Fruit fly (Drosophila melanogaster) whole organism, embryonic: ENCODE results near the gene Rlb1.

Source experiments
- Aef1 ChIP-seq: fragments of 200-800 bp; sonication (Bioruptor generic); IDR thresholded peaks from 3 replicates; pipeline ENCODE4 v1.3.6; 2022; ENCODE audit warnings: missing biosample characterization, missing genetic modification characterization
- Atf-2 ChIP-seq: fragments of 200-800 bp; sonication (Bioruptor generic); optimal IDR thresholded peaks from 2 replicates; lab custom pipeline; 2016; ENCODE audit warnings: missing biosample characterization, missing genetic modification characterization
- Atf3 ChIP-seq: fragments of 200-800 bp; sonication (Bioruptor generic); optimal IDR thresholded peaks from 3 replicates; lab custom pipeline; 2016; ENCODE audit warnings: missing biosample characterization, missing genetic modification characterization
- Bgb ChIP-seq: fragments of 200-800 bp; sonication (Bioruptor generic); IDR thresholded peaks from 2 replicates; pipeline ENCODE4 v1.3.6; 2022; ENCODE audit warnings: missing biosample characterization, missing genetic modification characterization; ENCODE audit not compliant: partially characterized antibody
- CG10274 ChIP-seq: fragments of 200-800 bp; sonication (Bioruptor generic); optimal IDR thresholded peaks from 3 replicates; lab custom pipeline; 2017; ENCODE audit warnings: missing biosample characterization, mild to moderate bottlenecking, missing genetic modification characterization
- CG10654 ChIP-seq: fragments of 200-800 bp; sonication (Bioruptor generic); optimal IDR thresholded peaks from 2 replicates; lab custom pipeline; 2016; ENCODE audit warnings: missing biosample characterization, missing genetic modification characterization
- CG11504 ChIP-seq: fragments of 200-800 bp; sonication (Bioruptor generic); optimal IDR thresholded peaks from 3 replicates; lab custom pipeline; 2019; ENCODE audit warnings: missing biosample characterization, mild to moderate bottlenecking, missing genetic modification characterization, moderate library complexity
- CG12299 ChIP-seq: fragments of 200-800 bp; sonication (Bioruptor generic); optimal IDR thresholded peaks from 2 replicates; lab custom pipeline; 2018; ENCODE audit warnings: missing biosample characterization, mild to moderate bottlenecking, missing genetic modification characterization
- CG12769 ChIP-seq: fragments of 200-800 bp; sonication (Bioruptor generic); optimal IDR thresholded peaks from 2 replicates; lab custom pipeline; 2019; ENCODE audit warnings: missing biosample characterization, mild to moderate bottlenecking, missing genetic modification characterization, moderate library complexity
- CG12942 ChIP-seq: fragments of 200-800 bp; sonication (Bioruptor generic); optimal IDR thresholded peaks from 3 replicates; lab custom pipeline; 2016; ENCODE audit warnings: missing biosample characterization, missing genetic modification characterization
- CG13123 ChIP-seq: fragments of 200-800 bp; sonication (Bioruptor generic); optimal IDR thresholded peaks from 2 replicates; lab custom pipeline; 2016; ENCODE audit warnings: missing biosample characterization, missing genetic modification characterization
- CG13296 ChIP-seq: fragments of 200-800 bp; sonication (Bioruptor generic); optimal IDR thresholded peaks from 3 replicates; lab custom pipeline; 2018; ENCODE audit warnings: missing biosample characterization, mild to moderate bottlenecking, missing genetic modification characterization
- CG16863 ChIP-seq: fragments of 200-800 bp; sonication (Bioruptor generic); optimal IDR thresholded peaks from 3 replicates; lab custom pipeline; 2016; ENCODE audit warnings: missing biosample characterization, missing genetic modification characterization
- CG17361 ChIP-seq: fragments of 200-800 bp; sonication (Bioruptor generic); IDR thresholded peaks from 3 replicates; pipeline ENCODE4 v1.3.6; 2022; ENCODE audit warnings: missing biosample characterization, missing genetic modification characterization
- CG17912 ChIP-seq: fragments of 200-800 bp; sonication (Bioruptor generic); optimal IDR thresholded peaks from 2 replicates; lab custom pipeline; 2018; ENCODE audit warnings: missing biosample characterization, mild to moderate bottlenecking, missing genetic modification characterization
- CG1792 ChIP-seq: fragments of 200-800 bp; sonication (Bioruptor generic); optimal IDR thresholded peaks from 2 replicates; lab custom pipeline; 2016; ENCODE audit warnings: missing biosample characterization, missing genetic modification characterization
- CG18011 ChIP-seq: fragments of 200-800 bp; sonication (Bioruptor generic); optimal IDR thresholded peaks from 2 replicates; lab custom pipeline; 2017; ENCODE audit warnings: missing biosample characterization, missing genetic modification characterization, mild to moderate bottlenecking, moderate library complexity, missing genotype
- CG3407 ChIP-seq: fragments of 200-800 bp; sonication (Bioruptor generic); optimal IDR thresholded peaks from 2 replicates; lab custom pipeline; 2018; ENCODE audit warnings: missing biosample characterization, mild to moderate bottlenecking, missing genetic modification characterization
- CG3995 ChIP-seq: fragments of 200-800 bp; sonication (Bioruptor generic); optimal IDR thresholded peaks from 3 replicates; lab custom pipeline; 2016; ENCODE audit warnings: missing biosample characterization, missing genetic modification characterization
- CG6254 ChIP-seq: fragments of 200-800 bp; sonication (Bioruptor generic); optimal IDR thresholded peaks from 3 replicates; lab custom pipeline; 2017; ENCODE audit warnings: mild to moderate bottlenecking, missing biosample characterization, missing genetic modification reagents, missing genetic modification characterization
- CG7372 ChIP-seq: fragments of 200-800 bp; sonication (Bioruptor generic); IDR thresholded peaks from 2 replicates; pipeline ENCODE4 v1.3.6; 2022; ENCODE audit warnings: missing biosample characterization, missing genetic modification characterization
- CG7745 ChIP-seq: fragments of 200-800 bp; sonication (Bioruptor generic); optimal IDR thresholded peaks from 2 replicates; lab custom pipeline; 2018; ENCODE audit warnings: missing biosample characterization, mild to moderate bottlenecking, missing genetic modification characterization, moderate library complexity
- CG7786 ChIP-seq: fragments of 200-800 bp; sonication (Bioruptor generic); optimal IDR thresholded peaks from 2 replicates; lab custom pipeline; 2016; ENCODE audit warnings: missing biosample characterization, missing genetic modification characterization
- CG7928 ChIP-seq: fragments of 200-800 bp; sonication (Bioruptor generic); optimal IDR thresholded peaks from 2 replicates; lab custom pipeline; 2017; ENCODE audit warnings: missing biosample characterization, mild to moderate bottlenecking, missing genetic modification characterization
- CG8359 ChIP-seq: fragments of 200-800 bp; sonication (Bioruptor generic); optimal IDR thresholded peaks from 2 replicates; lab custom pipeline; 2017; ENCODE audit warnings: missing biosample characterization, mild to moderate bottlenecking, missing genetic modification characterization, borderline replicate concordance
- CG9437 ChIP-seq: fragments of 200-800 bp; sonication (Bioruptor generic); optimal IDR thresholded peaks from 2 replicates; lab custom pipeline; 2018; ENCODE audit warnings: missing biosample characterization, mild to moderate bottlenecking, missing genetic modification characterization
- D19B ChIP-seq: fragments of 200-800 bp; sonication (Bioruptor generic); optimal IDR thresholded peaks from 2 replicates; lab custom pipeline; 2017; ENCODE audit warnings: missing biosample characterization, mild to moderate bottlenecking, missing genetic modification characterization
- Dbx ChIP-seq: fragments of 200-800 bp; sonication (Bioruptor generic); IDR thresholded peaks from 3 replicates; pipeline ENCODE4 v1.3.6; 2022; ENCODE audit warnings: missing biosample characterization, missing genetic modification characterization
- Dfd ChIP-seq, 2 experiments: fragments of >200 bp; optimal IDR thresholded peaks; 2 replicates each; lab custom pipeline; 2017; ENCODE audit warnings: missing biosample characterization in 2 of 2, missing genetic modification characterization in 2 of 2
- Dip2 ChIP-seq: fragments of 200-800 bp; sonication (Bioruptor generic); IDR thresholded peaks from 2 replicates; pipeline ENCODE4 v1.3.6; 2022; ENCODE audit warnings: missing biosample characterization, missing genetic modification characterization
- Dp ChIP-seq: fragments of 200-800 bp; sonication (Bioruptor generic); optimal IDR thresholded peaks from 2 replicates; lab custom pipeline; 2018; ENCODE audit warnings: missing biosample characterization, mild to moderate bottlenecking, missing genetic modification characterization, moderate library complexity
- GATAe ChIP-seq: fragments of 200-800 bp; sonication (Bioruptor generic); conservative IDR thresholded peaks from 2 replicates; pipeline ENCODE4 v1.3.6; 2022; ENCODE audit warnings: missing biosample characterization, missing genetic modification characterization
- HLHmδ ChIP-seq: fragments of 200-800 bp; sonication (Bioruptor generic); optimal IDR thresholded peaks from 2 replicates; lab custom pipeline; 2018; ENCODE audit warnings: missing biosample characterization, mild to moderate bottlenecking, missing genetic modification characterization, moderate library complexity
- HmgD ChIP-seq: fragments of 200-800 bp; sonication (Bioruptor generic); optimal IDR thresholded peaks from 3 replicates; lab custom pipeline; 2016; ENCODE audit warnings: missing biosample characterization, missing genetic modification characterization
- Hsf ChIP-seq: fragments of 200-800 bp; sonication (Bioruptor generic); optimal IDR thresholded peaks from 3 replicates; lab custom pipeline; 2016; ENCODE audit warnings: missing biosample characterization, missing genetic modification characterization
- Lhr ChIP-seq: fragments of 200-800 bp; sonication (Bioruptor generic); optimal IDR thresholded peaks from 3 replicates; lab custom pipeline; 2017; ENCODE audit warnings: mild to moderate bottlenecking, missing biosample characterization, missing genetic modification reagents, missing genetic modification characterization
- Sin3A ChIP-seq: fragments of >200 bp; optimal IDR thresholded peaks from 2 replicates; lab custom pipeline; 2018
- Sox102F ChIP-seq: fragments of 200-800 bp; sonication (Bioruptor generic); optimal IDR thresholded peaks from 2 replicates; lab custom pipeline; 2018; ENCODE audit warnings: missing biosample characterization, mild to moderate bottlenecking, missing genetic modification characterization, moderate library complexity
- Tbp ChIP-seq: fragments of >200 bp; optimal IDR thresholded peaks from 2 replicates; lab custom pipeline; 2018; ENCODE audit warnings: missing biosample characterization, missing genetic modification characterization
- aop ChIP-seq: fragments of 200-800 bp; sonication (Bioruptor generic); IDR thresholded peaks from 2 replicates; pipeline ENCODE4 v1.3.6; 2022; ENCODE audit warnings: missing biosample characterization, missing genetic modification characterization
- chn ChIP-seq: fragments of 200-800 bp; sonication (Bioruptor generic); optimal IDR thresholded peaks from 2 replicates; lab custom pipeline; 2016; ENCODE audit warnings: missing biosample characterization, missing genetic modification characterization
- crp ChIP-seq, 2 experiments: fragments of 200-800 bp; sonication (Bioruptor generic); optimal IDR thresholded peaks; 2 replicates in 1 of 2; 3 replicates in 1 of 2; lab custom pipeline; 2017; ENCODE audit warnings: missing biosample characterization in 2 of 2, missing genetic modification characterization in 2 of 2, mild to moderate bottlenecking in 1 of 2, moderate library complexity in 1 of 2
- gfzf ChIP-seq: fragments of 200-800 bp; sonication (Bioruptor generic); optimal IDR thresholded peaks from 2 replicates; lab custom pipeline; 2016; ENCODE audit warnings: missing biosample characterization, mild to moderate bottlenecking, missing genetic modification characterization, moderate library complexity
- ham ChIP-seq: fragments of 200-800 bp; sonication (Bioruptor generic); IDR thresholded peaks from 2 replicates; pipeline ENCODE4 v1.3.6; 2022; ENCODE audit warnings: missing biosample characterization, missing genetic modification characterization
- her ChIP-seq: fragments of 200-800 bp; sonication (Bioruptor generic); optimal IDR thresholded peaks from 2 replicates; lab custom pipeline; 2016; ENCODE audit warnings: missing biosample characterization, missing genetic modification characterization
- hkb ChIP-seq, 2 experiments: fragments of 200-800 bp in 1 of 2; fragments of >200 bp in 1 of 2; sonication (Bioruptor generic) in 1 of 2; IDR thresholded peaks in 1 of 2; optimal IDR thresholded peaks in 1 of 2; 2 replicates each; pipeline versions ENCODE4 v1.3.6 to Lab custom; 2017 to 2022; ENCODE audit warnings: missing biosample characterization in 1 of 2, missing genetic modification characterization in 1 of 2
- ken ChIP-seq: fragments of 200-800 bp; sonication (Bioruptor generic); IDR thresholded peaks from 3 replicates; pipeline ENCODE4 v1.3.6; 2022; ENCODE audit warnings: missing biosample characterization, missing genetic modification characterization
- ro ChIP-seq: fragments of 200-800 bp; sonication (Bioruptor generic); IDR thresholded peaks from 2 replicates; pipeline ENCODE4 v1.3.6; 2022; ENCODE audit warnings: missing biosample characterization, missing genetic modification characterization
- sd ChIP-seq: fragments of 200-800 bp; sonication (Bioruptor generic); optimal IDR thresholded peaks from 3 replicates; lab custom pipeline; 2018; ENCODE audit warnings: missing biosample characterization, mild to moderate bottlenecking, missing genetic modification characterization, moderate library complexity
- tap ChIP-seq: fragments of 200-800 bp; optimal IDR thresholded peaks from 3 replicates; lab custom pipeline; 2019; ENCODE audit warnings: missing biosample characterization, mild to moderate bottlenecking, missing genetic modification characterization, moderate library complexity
- tup ChIP-seq: fragments of 200-800 bp; sonication (Bioruptor generic); optimal IDR thresholded peaks from 2 replicates; lab custom pipeline; 2016; ENCODE audit warnings: missing biosample characterization, mild to moderate bottlenecking, missing genetic modification characterization, moderate library complexity

Gene Rlb1

DNA sequence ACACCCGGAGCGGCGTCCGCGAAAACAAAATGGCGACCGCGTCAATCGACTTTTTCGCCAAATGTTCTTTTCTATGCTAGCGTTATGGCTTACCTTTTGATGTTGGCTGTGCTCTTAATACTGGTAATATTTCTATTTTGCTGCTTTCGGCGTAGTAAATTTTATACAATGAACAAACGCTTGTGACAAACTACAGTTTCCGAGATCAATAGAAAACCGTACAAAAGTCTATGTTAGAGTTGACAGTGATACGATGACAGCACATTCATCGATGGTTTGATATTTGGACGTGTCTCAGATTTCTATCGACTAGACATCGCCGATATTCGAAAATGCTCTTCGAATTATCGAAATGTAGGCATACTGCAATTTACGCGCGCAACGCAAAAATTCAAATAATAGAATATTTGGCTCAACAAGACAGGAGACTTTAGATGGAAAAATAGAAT, 3.0 kb upstream of the Rlb1 start, which contains the start of gene rump (continued):
- TF ChIP-seq CG7372 (GFP tag; lab: Robert Waterston, UW) = no peak
- TF ChIP-seq sd (tag; lab: Kevin White, UChicago) = peak; percentile 60
- no peak for TF ChIP-seq ham (GFP tag; lab: Robert Waterston, UW)
- no peak for TF ChIP-seq GATAe (GFP tag; lab: Robert Waterston, UW)
- no peak for TF ChIP-seq HLHmδ (GFP tag; lab: Kevin White, UChicago)
- no peak for TF ChIP-seq hkb (optimal IDR thresholded peaks at IDR 0.05; lab: Kevin White, UChicago)
- no peak for TF ChIP-seq hkb (GFP tag; IDR thresholded peaks at IDR 0.05; lab: Robert Waterston, UW)
- peak; percentile 56 for TF ChIP-seq Sin3A
- no peak for TF ChIP-seq Dip2 (GFP tag; lab: Robert Waterston, UW)
- no peak for TF ChIP-seq D19B (GFP tag; lab: Kevin White, UChicago)
- TF ChIP-seq Dfd (GFP tag; optimal IDR thresholded peaks at IDR 0.05; lab: Kevin White, UChicago) = no peak
- no peak for TF ChIP-seq CG12299 (tag; lab: Kevin White, UChicago)
- TF ChIP-seq CG10274 (GFP tag; lab: Kevin White, UChicago) = no peak
- TF ChIP-seq CG17361 (GFP tag; lab: Robert Waterston, UW) = no peak
- no peak for TF ChIP-seq CG13123 (GFP tag; lab: Kevin White, UChicago)
- no peak for TF ChIP-seq CG10654 (GFP tag; lab: Kevin White, UChicago)
- TF ChIP-seq CG9437 (GFP tag; lab: Kevin White, UChicago) = no peak
- peak; percentile 2 for TF ChIP-seq Tbp (GFP tag; lab: Kevin White, UChicago)
- peak; percentile 32 for TF ChIP-seq CG7786 (GFP tag; lab: Kevin White, UChicago)
- TF ChIP-seq chn = no peak
- TF ChIP-seq CG1792 = no peak
- TF ChIP-seq CG16863 (GFP tag; lab: Kevin White, UChicago) = peak; percentile 2
- TF ChIP-seq Sox102F (GFP tag; lab: Kevin White, UChicago) = no peak
- TF ChIP-seq Bgb (GFP tag; lab: Robert Waterston, UW) = no peak
- TF ChIP-seq ken (GFP tag; lab: Robert Waterston, UW) = no peak
- no peak for TF ChIP-seq CG13296 (GFP tag; lab: Kevin White, UChicago)
- TF ChIP-seq CG8359 (GFP tag; lab: Kevin White, UChicago) = no peak
- no peak for TF ChIP-seq ro (GFP tag; lab: Robert Waterston, UW)
- TF ChIP-seq Dbx = no peak
- peak; percentile 94 for TF ChIP-seq CG3995 (GFP tag; lab: Kevin White, UChicago)
- no peak for TF ChIP-seq Hsf
- TF ChIP-seq Atf-2 (GFP tag; lab: Kevin White, UChicago) = no peak
- TF ChIP-seq HmgD (GFP tag; lab: Kevin White, UChicago) = peak; percentile 85
- TF ChIP-seq her (GFP tag; lab: Kevin White, UChicago) = peak; percentile 8
- TF ChIP-seq CG12942 (GFP tag; lab: Kevin White, UChicago) = no peak
- TF ChIP-seq CG7745 = peak; percentile 1
- TF ChIP-seq CG17912 = no peak
- no peak for TF ChIP-seq tup
- TF ChIP-seq CG18011 (GFP tag; lab: Kevin White, UChicago) = no peak
- TF ChIP-seq Atf3 (GFP tag; lab: Kevin White, UChicago) = no peak
- no peak for TF ChIP-seq aop (GFP tag; lab: Robert Waterston, UW)
- no peak for TF ChIP-seq CG6254 (GFP tag; lab: Kevin White, UChicago)
- no peak for TF ChIP-seq tap (tag; lab: Kevin White, UChicago)
- no peak for TF ChIP-seq crp (GFP tag; optimal IDR thresholded peaks at IDR 0.05; lab: Kevin White, UChicago)
- TF ChIP-seq Lhr (GFP tag; lab: Kevin White, UChicago) = no peak
- TF ChIP-seq gfzf (GFP tag; lab: Kevin White, UChicago) = peak; percentile 49
- no peak for TF ChIP-seq Aef1 (GFP tag; lab: Robert Waterston, UW)
- peak; percentile 99 for TF ChIP-seq Dp
- no peak for TF ChIP-seq CG11504 (tag; lab: Kevin White, UChicago)
- TF ChIP-seq CG7928 (GFP tag; lab: Kevin White, UChicago) = no peak
- peak; percentile 12 for TF ChIP-seq CG12769 (tag; lab: Kevin White, UChicago)
- no peak for TF ChIP-seq CG3407
